Fruit fly (Drosophila melanogaster) whole organism, embryonic: ENCODE measurements around the gene MED15.
A peak's percentile ranks its signal among the peaks of the same experiment; 100 is the strongest.

Source experiments
- Abd-B ChIP-seq: fragments of 200-800 bp; sonication (Bioruptor generic); optimal IDR thresholded peaks from 2 replicates; lab custom pipeline; 2018; ENCODE audit warnings: missing biosample characterization, mild to moderate bottlenecking, missing genetic modification characterization, moderate library complexity
- Antp ChIP-seq: fragments of 200-800 bp; sonication (Bioruptor generic); optimal IDR thresholded peaks from 3 replicates; lab custom pipeline; 2016; ENCODE audit warnings: missing biosample characterization, missing genetic modification characterization
- CG10209 ChIP-seq: fragments of 200-800 bp; sonication (Bioruptor generic); optimal IDR thresholded peaks from 3 replicates; lab custom pipeline; 2017; ENCODE audit warnings: missing biosample characterization, mild to moderate bottlenecking, missing genetic modification characterization, missing genetic modification reagents
- CG10274 ChIP-seq: fragments of 200-800 bp; sonication (Bioruptor generic); optimal IDR thresholded peaks from 3 replicates; lab custom pipeline; 2017; ENCODE audit warnings: missing biosample characterization, mild to moderate bottlenecking, missing genetic modification characterization
- CG11085 ChIP-seq: fragments of 200-800 bp; sonication (Bioruptor generic); IDR thresholded peaks from 2 replicates; pipeline ENCODE4 v1.3.6; 2022; ENCODE audit warnings: missing biosample characterization, missing genetic modification characterization
- CG11695 ChIP-seq: fragments of 200-800 bp; sonication (Bioruptor generic); IDR thresholded peaks from 3 replicates; pipeline ENCODE4 v1.3.6; 2022; ENCODE audit warnings: missing biosample characterization, missing genetic modification characterization
- CG12299 ChIP-seq: fragments of 200-800 bp; sonication (Bioruptor generic); optimal IDR thresholded peaks from 2 replicates; lab custom pipeline; 2018; ENCODE audit warnings: missing biosample characterization, mild to moderate bottlenecking, missing genetic modification characterization
- CG13296 ChIP-seq: fragments of 200-800 bp; sonication (Bioruptor generic); optimal IDR thresholded peaks from 3 replicates; lab custom pipeline; 2018; ENCODE audit warnings: missing biosample characterization, mild to moderate bottlenecking, missing genetic modification characterization
- CG14050 ChIP-seq: fragments of 200-800 bp; sonication (Bioruptor generic); IDR thresholded peaks from 3 replicates; pipeline ENCODE4 v1.3.6; 2022; ENCODE audit warnings: missing biosample characterization, missing genetic modification characterization
- CG15514 ChIP-seq: fragments of 200-800 bp; sonication (Bioruptor generic); optimal IDR thresholded peaks from 3 replicates; lab custom pipeline; 2017; ENCODE audit warnings: missing biosample characterization, missing genetic modification characterization, mild to moderate bottlenecking, moderate library complexity, missing genetic modification reagents
- CG1647 ChIP-seq: fragments of 200-800 bp; sonication (Bioruptor generic); optimal IDR thresholded peaks from 3 replicates; lab custom pipeline; 2016; ENCODE audit warnings: missing biosample characterization, missing genetic modification characterization
- CG17328 ChIP-seq: fragments of 200-800 bp; sonication (Bioruptor generic); IDR thresholded peaks from 2 replicates; pipeline ENCODE4 v1.3.6; 2022; ENCODE audit warnings: missing biosample characterization, missing genetic modification characterization
- CG2129 ChIP-seq: fragments of 200-800 bp; sonication (Bioruptor generic); IDR thresholded peaks from 2 replicates; pipeline ENCODE4 v1.3.6; 2022; ENCODE audit warnings: missing biosample characterization, missing genetic modification characterization; ENCODE audit not compliant: partially characterized antibody
- CG31224 ChIP-seq: fragments of 200-800 bp; sonication (Bioruptor generic); IDR thresholded peaks from 2 replicates; pipeline ENCODE4 v1.3.6; 2022; ENCODE audit warnings: missing biosample characterization, missing genetic modification characterization
- CG33557 ChIP-seq: fragments of 200-800 bp; sonication (Bioruptor generic); optimal IDR thresholded peaks from 2 replicates; lab custom pipeline; 2019; ENCODE audit warnings: missing biosample characterization, mild to moderate bottlenecking, missing genetic modification characterization, moderate library complexity
- CG4707 ChIP-seq: fragments of 200-800 bp; sonication (Bioruptor generic); optimal IDR thresholded peaks from 2 replicates; lab custom pipeline; 2018; ENCODE audit warnings: missing biosample characterization, mild to moderate bottlenecking, missing genetic modification characterization, moderate library complexity
- CG4820 ChIP-seq: fragments of 200-800 bp; sonication (Bioruptor generic); optimal IDR thresholded peaks from 3 replicates; lab custom pipeline; 2016; ENCODE audit warnings: missing biosample characterization, missing genetic modification characterization
- CG6689 ChIP-seq: fragments of 200-800 bp; sonication (Bioruptor generic); IDR thresholded peaks from 2 replicates; pipeline ENCODE4 v1.3.6; 2022; ENCODE audit warnings: missing biosample characterization, missing genetic modification characterization
- CG6854 ChIP-seq: fragments of 200-800 bp; sonication (Bioruptor generic); optimal IDR thresholded peaks from 3 replicates; lab custom pipeline; 2017; ENCODE audit warnings: missing biosample characterization, mild to moderate bottlenecking, missing genetic modification characterization
- CG7963 ChIP-seq: fragments of 200-800 bp; sonication (Bioruptor generic); IDR thresholded peaks from 3 replicates; pipeline ENCODE4 v1.3.6; 2022; ENCODE audit warnings: missing biosample characterization, missing genetic modification characterization; ENCODE audit not compliant: partially characterized antibody
- CG9727 ChIP-seq: fragments of 200-800 bp; sonication (Bioruptor generic); optimal IDR thresholded peaks from 3 replicates; lab custom pipeline; 2017; ENCODE audit warnings: missing biosample characterization, mild to moderate bottlenecking, missing genetic modification characterization
- CG9817 ChIP-seq: fragments of 200-800 bp; sonication (Bioruptor generic); optimal IDR thresholded peaks from 2 replicates; lab custom pipeline; 2018; ENCODE audit warnings: missing biosample characterization, mild to moderate bottlenecking, missing genetic modification characterization, moderate library complexity
- CG9932 ChIP-seq: fragments of 200-800 bp; sonication (Bioruptor generic); IDR thresholded peaks from 2 replicates; pipeline ENCODE4 v1.3.6; 2022; ENCODE audit warnings: missing biosample characterization, missing genetic modification characterization
- E2f2 ChIP-seq: fragments of 200-800 bp; sonication (Bioruptor generic); IDR thresholded peaks from 2 replicates; pipeline ENCODE4 v1.3.6; 2022; ENCODE audit warnings: missing biosample characterization, missing genetic modification characterization
- Hr51 ChIP-seq, 2 experiments: fragments of 200-800 bp; sonication (Bioruptor generic); optimal IDR thresholded peaks; 2 replicates in 1 of 2; 3 replicates in 1 of 2; lab custom pipeline; 2016 to 2018; ENCODE audit warnings: missing biosample characterization in 2 of 2, missing genetic modification characterization in 2 of 2, mild to moderate bottlenecking in 1 of 2, moderate library complexity in 1 of 2
- NC2α ChIP-seq: fragments of 200-800 bp; sonication (Bioruptor generic); optimal IDR thresholded peaks from 2 replicates; lab custom pipeline; 2016; ENCODE audit warnings: missing biosample characterization, missing genetic modification characterization
- NFAT ChIP-seq: fragments of 200-800 bp; sonication (Bioruptor generic); IDR thresholded peaks from 2 replicates; pipeline ENCODE4 v1.3.6; 2022; ENCODE audit warnings: missing biosample characterization, missing genetic modification characterization
- Neu2 ChIP-seq: fragments of 200-800 bp; sonication (Bioruptor generic); optimal IDR thresholded peaks from 3 replicates; lab custom pipeline; 2016; ENCODE audit warnings: missing biosample characterization, missing genetic modification characterization, borderline replicate concordance
- Nf-YC ChIP-seq: fragments of 200-800 bp; optimal IDR thresholded peaks from 3 replicates; lab custom pipeline; 2019; ENCODE audit warnings: missing biosample characterization, mild to moderate bottlenecking, missing genetic modification characterization, moderate library complexity
- Pdp1 ChIP-seq, 2 experiments: fragments of 200-800 bp; sonication (Bioruptor generic); optimal IDR thresholded peaks; 3 replicates each; lab custom pipeline; 2016; ENCODE audit warnings: missing biosample characterization in 2 of 2, missing genetic modification characterization in 2 of 2, mild to moderate bottlenecking in 1 of 2, moderate library complexity in 1 of 2
- ara ChIP-seq: fragments of 200-800 bp; sonication (Bioruptor generic); IDR thresholded peaks from 2 replicates; pipeline ENCODE4 v1.3.6; 2022; ENCODE audit warnings: missing biosample characterization, missing genetic modification characterization
- cato ChIP-seq: fragments of 200-800 bp; sonication (Bioruptor generic); optimal IDR thresholded peaks from 2 replicates; lab custom pipeline; 2016; ENCODE audit warnings: missing biosample characterization, missing genetic modification characterization, borderline replicate concordance
- chinmo ChIP-seq: fragments of 200-800 bp; sonication (Bioruptor generic); IDR thresholded peaks from 4 replicates; pipeline ENCODE4 v1.3.6; 2022; ENCODE audit warnings: missing biosample characterization, missing genetic modification characterization; ENCODE audit not compliant: partially characterized antibody
- corto ChIP-seq: fragments of 200-800 bp; sonication (Bioruptor generic); optimal IDR thresholded peaks from 2 replicates; lab custom pipeline; 2016; ENCODE audit warnings: missing biosample characterization, mild to moderate bottlenecking, missing genetic modification characterization, moderate library complexity
- crc ChIP-seq: fragments of 200-800 bp; sonication (Bioruptor generic); optimal IDR thresholded peaks from 2 replicates; lab custom pipeline; 2016; ENCODE audit warnings: missing biosample characterization, missing genetic modification characterization
- dpn ChIP-seq, 2 experiments: fragments of 200-800 bp; sonication (Bioruptor generic); optimal IDR thresholded peaks; 3 replicates each; lab custom pipeline; 2016; ENCODE audit warnings: missing biosample characterization in 2 of 2, missing genetic modification characterization in 2 of 2
- gro ChIP-seq: fragments of 200-800 bp; sonication (Bioruptor generic); optimal IDR thresholded peaks from 2 replicates; lab custom pipeline; 2016; ENCODE audit warnings: missing biosample characterization, missing genetic modification characterization
- h ChIP-seq: fragments of >200 bp; optimal IDR thresholded peaks from 2 replicates; lab custom pipeline; 2017
- hth ChIP-seq: fragments of >200 bp; optimal IDR thresholded peaks from 2 replicates; lab custom pipeline; 2017; ENCODE audit warnings: inconsistent platforms
- insv ChIP-seq, 2 experiments: fragments of 200-800 bp; sonication (Bioruptor generic); optimal IDR thresholded peaks; 3 replicates each; lab custom pipeline; 2016 to 2018; ENCODE audit warnings: missing biosample characterization in 2 of 2, missing genetic modification characterization in 2 of 2
- jing ChIP-seq: fragments of 200-800 bp; sonication (Bioruptor generic); optimal IDR thresholded peaks from 2 replicates; lab custom pipeline; 2018; ENCODE audit warnings: missing biosample characterization, mild to moderate bottlenecking, missing genetic modification characterization
- kay ChIP-seq: fragments of 200-800 bp; sonication (Bioruptor generic); optimal IDR thresholded peaks from 2 replicates; lab custom pipeline; 2016; ENCODE audit warnings: missing biosample characterization, missing genetic modification characterization
- peb ChIP-seq: fragments of 200-800 bp; sonication (Bioruptor generic); IDR thresholded peaks from 2 replicates; pipeline ENCODE4 v1.3.6; 2022; ENCODE audit warnings: missing biosample characterization, missing genetic modification characterization
- salm ChIP-seq: fragments of 200-800 bp; sonication (Bioruptor generic); optimal IDR thresholded peaks from 2 replicates; lab custom pipeline; 2018; ENCODE audit warnings: missing biosample characterization, mild to moderate bottlenecking, missing genetic modification characterization
- shn ChIP-seq: fragments of 200-800 bp; sonication (Bioruptor generic); optimal IDR thresholded peaks from 3 replicates; lab custom pipeline; 2016; ENCODE audit warnings: missing biosample characterization, missing genetic modification characterization
- slp2 ChIP-seq: fragments of 200-800 bp; sonication (Bioruptor generic); optimal IDR thresholded peaks from 2 replicates; lab custom pipeline; 2016; ENCODE audit warnings: missing biosample characterization, missing genetic modification characterization
- trem ChIP-seq: fragments of 200-800 bp; optimal IDR thresholded peaks from 3 replicates; lab custom pipeline; 2019; ENCODE audit warnings: missing biosample characterization, mild to moderate bottlenecking, missing genetic modification characterization, moderate library complexity
- tup ChIP-seq: fragments of 200-800 bp; sonication (Bioruptor generic); optimal IDR thresholded peaks from 2 replicates; lab custom pipeline; 2016; ENCODE audit warnings: missing biosample characterization, mild to moderate bottlenecking, missing genetic modification characterization, moderate library complexity
- twi ChIP-seq: fragments of 200-800 bp; optimal IDR thresholded peaks from 2 replicates; lab custom pipeline; 2019; ENCODE audit warnings: missing biosample characterization, mild to moderate bottlenecking, missing genetic modification characterization, moderate library complexity
- z ChIP-seq: fragments of 200-800 bp; sonication (Bioruptor generic); IDR thresholded peaks from 3 replicates; pipeline ENCODE4 v1.3.6; 2022; ENCODE audit warnings: missing biosample characterization, missing genetic modification characterization
- zen2 ChIP-seq: fragments of 200-800 bp; sonication (Bioruptor generic); IDR thresholded peaks from 3 replicates; pipeline ENCODE4 v1.3.6; 2022; ENCODE audit warnings: missing biosample characterization, missing genetic modification characterization; ENCODE audit not compliant: partially characterized antibody

Gene MED15

dm6 chr2L:472073-472590 is 681 bp upstream of the MED15 start, which contains the start of gene CG4297 (continued):
- TF ChIP-seq CG1647 (GFP tag; lab: Kevin White, UChicago) (peak; percentile 89), NC2α (GFP tag; lab: Kevin White, UChicago) (peak; percentile 88), CG33557 (GFP tag; lab: Kevin White, UChicago) (peak; percentile 55), Pdp1 (GFP tag; optimal IDR thresholded peaks at IDR 0.05; lab: Kevin White, UChicago) (peak; percentile 88 to 93), slp2 (GFP tag; lab: Kevin White, UChicago) (peak; percentile 87), CG9817 (tag; lab: Kevin White, UChicago) (peak; percentile 89), ara (GFP tag; lab: Robert Waterston, UW) (no peak), shn (GFP tag; lab: Kevin White, UChicago) (peak; percentile 89), hth (lab: Kevin White, UChicago) (no peak), Antp (GFP tag; lab: Kevin White, UChicago) (peak; percentile 95), CG4707 (GFP tag; lab: Kevin White, UChicago) (peak; percentile 86), CG15514 (GFP tag; lab: Kevin White, UChicago) (peak; percentile 88), jing (GFP tag; lab: Kevin White, UChicago) (peak; percentile 87), Abd-B (GFP tag; lab: Kevin White, UChicago) (peak; percentile 79), CG17328 (GFP tag; lab: Robert Waterston, UW) (no peak), kay (GFP tag; lab: Kevin White, UChicago) (peak; percentile 88), dpn (GFP tag; optimal IDR thresholded peaks at IDR 0.05; lab: Kevin White, UChicago) (peak; percentile 93 to 94), zen2 (GFP tag; lab: Robert Waterston, UW) (no peak), CG2129 (GFP tag; lab: Robert Waterston, UW) (no peak), CG10209 (GFP tag; lab: Kevin White, UChicago) (peak; percentile 92), CG10274 (peak; percentile 83), salm (peak; percentile 91), insv (GFP tag; optimal IDR thresholded peaks at IDR 0.05; lab: Kevin White, UChicago) (peak in 1 of 2 experiments; percentile 50), CG31224 (GFP tag; lab: Robert Waterston, UW) (no peak), CG9932 (GFP tag; lab: Robert Waterston, UW) (no peak), CG14050 (GFP tag; lab: Robert Waterston, UW) (no peak), E2f2 (GFP tag; lab: Robert Waterston, UW) (no peak), h (lab: Kevin White, UChicago) (no peak), Neu2 (GFP tag; lab: Kevin White, UChicago) (peak; percentile 19), gro (GFP tag; lab: Kevin White, UChicago) (peak; percentile 90), CG6689 (GFP tag; lab: Robert Waterston, UW) (no peak), CG11695 (GFP tag; lab: Robert Waterston, UW) (no peak), chinmo (GFP tag; lab: Robert Waterston, UW) (no peak), CG11085 (GFP tag; lab: Robert Waterston, UW) (no peak), z (GFP tag; lab: Robert Waterston, UW) (no peak), trem (tag; lab: Kevin White, UChicago) (peak; percentile 67), peb (no peak), corto (GFP tag; lab: Kevin White, UChicago) (peak; percentile 45), CG13296 (GFP tag; lab: Kevin White, UChicago) (peak; percentile 94), cato (GFP tag; lab: Kevin White, UChicago) (peak; percentile 85), CG7963 (GFP tag; lab: Robert Waterston, UW) (no peak), Hr51 (GFP tag; optimal IDR thresholded peaks at IDR 0.05; lab: Kevin White, UChicago) (peak; percentile 86 to 94), NFAT (GFP tag; lab: Robert Waterston, UW) (no peak), twi (tag; lab: Kevin White, UChicago) (peak; percentile 73), CG12299 (tag; lab: Kevin White, UChicago) (peak; percentile 90), tup (GFP tag; lab: Kevin White, UChicago) (peak; percentile 83), CG6854 (GFP tag; lab: Kevin White, UChicago) (peak; percentile 92), CG4820 (GFP tag; lab: Kevin White, UChicago) (peak; percentile 90), CG9727 (GFP tag; lab: Kevin White, UChicago) (peak; percentile 90), crc (GFP tag; lab: Kevin White, UChicago) (peak; percentile 92), Nf-YC (tag; lab: Kevin White, UChicago) (peak; percentile 76)
